Fruit fly (Drosophila melanogaster) whole organism, embryonic: ENCODE results near the gene wge.
A peak's percentile ranks its signal among the peaks of the same experiment; 100 is the strongest.

ENCODE experiments used
- Aef1 ChIP-seq: fragments of 200-800 bp; sonication (Bioruptor generic); IDR thresholded peaks from 3 replicates; pipeline ENCODE4 v1.3.6; 2022; ENCODE audit warnings: missing biosample characterization, missing genetic modification characterization
- CG13287 ChIP-seq: fragments of 200-800 bp; sonication (Bioruptor generic); IDR thresholded peaks from 2 replicates; pipeline ENCODE4 v1.3.6; 2022; ENCODE audit warnings: missing biosample characterization, missing genetic modification characterization; ENCODE audit not compliant: partially characterized antibody
- CG1647 ChIP-seq: fragments of 200-800 bp; sonication (Bioruptor generic); optimal IDR thresholded peaks from 3 replicates; lab custom pipeline; 2016; ENCODE audit warnings: missing biosample characterization, missing genetic modification characterization
- CG16813 ChIP-seq: fragments of 200-800 bp; sonication (Bioruptor generic); IDR thresholded peaks from 3 replicates; pipeline ENCODE4 v1.3.6; 2022; ENCODE audit warnings: missing biosample characterization, missing genetic modification characterization; ENCODE audit not compliant: partially characterized antibody
- CG17912 ChIP-seq: fragments of 200-800 bp; sonication (Bioruptor generic); optimal IDR thresholded peaks from 2 replicates; lab custom pipeline; 2018; ENCODE audit warnings: missing biosample characterization, mild to moderate bottlenecking, missing genetic modification characterization
- CG18011 ChIP-seq: fragments of 200-800 bp; sonication (Bioruptor generic); optimal IDR thresholded peaks from 2 replicates; lab custom pipeline; 2017; ENCODE audit warnings: missing biosample characterization, missing genetic modification characterization, mild to moderate bottlenecking, moderate library complexity, missing genotype
- CG18599 ChIP-seq: fragments of 200-800 bp; sonication (Bioruptor generic); optimal IDR thresholded peaks from 3 replicates; lab custom pipeline; 2017; ENCODE audit warnings: missing biosample characterization, missing genetic modification characterization, mild to moderate bottlenecking, moderate library complexity, missing genetic modification reagents
- CG3065 ChIP-seq: fragments of 200-800 bp; sonication (Bioruptor generic); optimal IDR thresholded peaks from 2 replicates; lab custom pipeline; 2016; ENCODE audit warnings: missing biosample characterization, missing genetic modification characterization
- CG31441 ChIP-seq: fragments of 200-800 bp; sonication (Bioruptor generic); IDR thresholded peaks from 2 replicates; pipeline ENCODE4 v1.3.6; 2022; ENCODE audit warnings: missing biosample characterization, missing genetic modification characterization
- CG32767 ChIP-seq: fragments of 200-800 bp; sonication (Bioruptor generic); IDR thresholded peaks from 2 replicates; pipeline ENCODE4 v1.3.6; 2022; ENCODE audit warnings: missing biosample characterization, missing genetic modification characterization
- CG34224 ChIP-seq: fragments of 200-800 bp; sonication (Bioruptor generic); IDR thresholded peaks from 3 replicates; pipeline ENCODE4 v1.3.6; 2022; ENCODE audit warnings: missing biosample characterization, missing genetic modification characterization; ENCODE audit not compliant: partially characterized antibody
- CG43689 ChIP-seq: fragments of 200-800 bp; sonication (Bioruptor generic); IDR thresholded peaks from 2 replicates; pipeline ENCODE4 v1.3.6; 2022; ENCODE audit warnings: missing biosample characterization, missing genetic modification characterization
- CG4424 ChIP-seq: fragments of 200-800 bp; sonication (Bioruptor generic); optimal IDR thresholded peaks from 3 replicates; lab custom pipeline; 2016; ENCODE audit warnings: missing biosample characterization, missing genetic modification characterization
- CG7372 ChIP-seq: fragments of 200-800 bp; sonication (Bioruptor generic); IDR thresholded peaks from 2 replicates; pipeline ENCODE4 v1.3.6; 2022; ENCODE audit warnings: missing biosample characterization, missing genetic modification characterization
- CG7556 ChIP-seq: fragments of 200-800 bp; sonication (Bioruptor generic); optimal IDR thresholded peaks from 2 replicates; lab custom pipeline; 2017; ENCODE audit warnings: missing biosample characterization, mild to moderate bottlenecking, missing genetic modification characterization
- CHES-1-like ChIP-seq: fragments of 200-800 bp; sonication (Bioruptor generic); optimal IDR thresholded peaks from 2 replicates; lab custom pipeline; 2016; ENCODE audit warnings: missing biosample characterization, missing genetic modification characterization
- D ChIP-seq, 2 experiments: fragments of 200-800 bp in 1 of 2; fragments of >200 bp in 1 of 2; sonication (Bioruptor generic) in 1 of 2; optimal IDR thresholded peaks; 2 replicates in 1 of 2; 3 replicates in 1 of 2; lab custom pipeline; 2017; ENCODE audit warnings: mild to moderate bottlenecking in 1 of 2, missing biosample characterization in 1 of 2, missing genetic modification characterization in 1 of 2, missing genetic modification reagents in 1 of 2
- Dek ChIP-seq: fragments of 200-800 bp; sonication (Bioruptor generic); optimal IDR thresholded peaks from 3 replicates; lab custom pipeline; 2019; ENCODE audit warnings: missing biosample characterization, mild to moderate bottlenecking, missing genetic modification characterization, moderate library complexity
- HLH54F ChIP-seq: fragments of 200-800 bp; sonication (Bioruptor generic); optimal IDR thresholded peaks from 3 replicates; lab custom pipeline; 2016; ENCODE audit warnings: missing biosample characterization, missing genetic modification characterization
- MESR4 ChIP-seq: fragments of 200-800 bp; sonication (Bioruptor generic); optimal IDR thresholded peaks from 2 replicates; lab custom pipeline; 2018; ENCODE audit warnings: missing biosample characterization, mild to moderate bottlenecking, missing genetic modification characterization, moderate library complexity
- Mes4 ChIP-seq: fragments of 200-800 bp; sonication (Bioruptor generic); optimal IDR thresholded peaks from 2 replicates; lab custom pipeline; 2016; ENCODE audit warnings: missing biosample characterization, missing genetic modification characterization
- Poxn ChIP-seq: fragments of 200-800 bp; sonication (Bioruptor generic); IDR thresholded peaks from 2 replicates; pipeline ENCODE4 v1.3.6; 2022; ENCODE audit warnings: missing biosample characterization, missing genetic modification characterization
- Taf1 ChIP-seq: fragments of 200-800 bp; sonication (Bioruptor generic); IDR thresholded peaks from 2 replicates; pipeline ENCODE4 v1.3.6; 2022; ENCODE audit warnings: missing biosample characterization, missing genetic modification characterization
- ac ChIP-seq: fragments of 200-800 bp; sonication (Bioruptor generic); optimal IDR thresholded peaks from 3 replicates; lab custom pipeline; 2017; ENCODE audit warnings: missing biosample characterization, mild to moderate bottlenecking, missing genetic modification characterization
- ap ChIP-seq: fragments of 200-800 bp; sonication (Bioruptor generic); IDR thresholded peaks from 2 replicates; pipeline ENCODE4 v1.3.6; 2022; ENCODE audit warnings: missing biosample characterization, missing genetic modification characterization
- bcd ChIP-seq: fragments of 200-800 bp; sonication (Bioruptor generic); optimal IDR thresholded peaks from 2 replicates; lab custom pipeline; 2017; ENCODE audit warnings: missing biosample characterization, mild to moderate bottlenecking, missing genetic modification characterization
- br ChIP-seq: fragments of >200 bp; optimal IDR thresholded peaks from 2 replicates; lab custom pipeline; 2017
- crp ChIP-seq, 2 experiments: fragments of 200-800 bp; sonication (Bioruptor generic); optimal IDR thresholded peaks; 2 replicates in 1 of 2; 3 replicates in 1 of 2; lab custom pipeline; 2017; ENCODE audit warnings: missing biosample characterization in 2 of 2, missing genetic modification characterization in 2 of 2, mild to moderate bottlenecking in 1 of 2, moderate library complexity in 1 of 2
- dmrt99B ChIP-seq: fragments of 200-800 bp; sonication (Bioruptor generic); optimal IDR thresholded peaks from 2 replicates; lab custom pipeline; 2018; ENCODE audit warnings: missing biosample characterization, mild to moderate bottlenecking, missing genetic modification characterization, moderate library complexity
- eve ChIP-seq, 2 experiments: fragments of >200 bp; optimal IDR thresholded peaks; 2 replicates each; lab custom pipeline; 2017; ENCODE audit warnings: missing biosample characterization in 2 of 2, missing genetic modification characterization in 2 of 2
- gem ChIP-seq: fragments of 200-800 bp; sonication (Bioruptor generic); optimal IDR thresholded peaks from 2 replicates; lab custom pipeline; 2019; ENCODE audit warnings: missing biosample characterization, mild to moderate bottlenecking, missing genetic modification characterization, moderate library complexity
- her ChIP-seq: fragments of 200-800 bp; sonication (Bioruptor generic); optimal IDR thresholded peaks from 2 replicates; lab custom pipeline; 2016; ENCODE audit warnings: missing biosample characterization, missing genetic modification characterization
- maf-S ChIP-seq: fragments of 200-800 bp; sonication (Bioruptor generic); optimal IDR thresholded peaks from 2 replicates; lab custom pipeline; 2016; ENCODE audit warnings: missing biosample characterization, missing genetic modification characterization
- mirr ChIP-seq: fragments of 200-800 bp; sonication (Bioruptor generic); optimal IDR thresholded peaks from 3 replicates; lab custom pipeline; 2018; ENCODE audit warnings: missing biosample characterization, mild to moderate bottlenecking, missing genetic modification characterization
- nom ChIP-seq: fragments of 200-800 bp; sonication (Bioruptor generic); optimal IDR thresholded peaks from 2 replicates; lab custom pipeline; 2017; ENCODE audit warnings: missing biosample characterization, missing genetic modification characterization, mild to moderate bottlenecking, moderate library complexity, missing genetic modification reagents
- p53 ChIP-seq: fragments of 200-800 bp; sonication (Bioruptor generic); optimal IDR thresholded peaks from 2 replicates; lab custom pipeline; 2016; ENCODE audit warnings: missing biosample characterization, missing genetic modification characterization
- pita ChIP-seq: fragments of 200-800 bp; sonication (Bioruptor generic); optimal IDR thresholded peaks from 2 replicates; lab custom pipeline; 2017; ENCODE audit warnings: missing biosample characterization, mild to moderate bottlenecking, missing genetic modification characterization
- psq ChIP-seq: fragments of 200-800 bp; sonication (Bioruptor generic); optimal IDR thresholded peaks from 2 replicates; lab custom pipeline; 2017; ENCODE audit warnings: missing biosample characterization, missing genetic modification characterization
- pum ChIP-seq: fragments of 200-800 bp; sonication (Bioruptor generic); optimal IDR thresholded peaks from 2 replicates; lab custom pipeline; 2016; ENCODE audit warnings: missing biosample characterization, missing genetic modification characterization
- pzg ChIP-seq: fragments of 200-800 bp; sonication (Bioruptor generic); optimal IDR thresholded peaks from 3 replicates; lab custom pipeline; 2018; ENCODE audit warnings: missing biosample characterization, mild to moderate bottlenecking, missing genetic modification characterization, moderate library complexity
- salm ChIP-seq: fragments of 200-800 bp; sonication (Bioruptor generic); optimal IDR thresholded peaks from 2 replicates; lab custom pipeline; 2018; ENCODE audit warnings: missing biosample characterization, mild to moderate bottlenecking, missing genetic modification characterization
- sc ChIP-seq, 3 experiments: fragments of >200 bp in 2 of 3; fragments of 200-800 bp in 1 of 3; sonication (Bioruptor generic) in 1 of 3; optimal IDR thresholded peaks; 2 replicates in 2 of 3; 3 replicates in 1 of 3; lab custom pipeline; 2017; ENCODE audit warnings: mild to moderate bottlenecking in 1 of 3, missing biosample characterization in 1 of 3, missing genetic modification characterization in 1 of 3, missing genetic modification reagents in 1 of 3
- sd ChIP-seq: fragments of 200-800 bp; sonication (Bioruptor generic); optimal IDR thresholded peaks from 3 replicates; lab custom pipeline; 2018; ENCODE audit warnings: missing biosample characterization, mild to moderate bottlenecking, missing genetic modification characterization, moderate library complexity
- slbo ChIP-seq: fragments of 200-800 bp; sonication (Bioruptor generic); IDR thresholded peaks from 2 replicates; pipeline ENCODE4 v1.3.6; 2022; ENCODE audit warnings: missing biosample characterization, missing genetic modification characterization
- tx ChIP-seq: fragments of 200-800 bp; sonication (Bioruptor generic); optimal IDR thresholded peaks from 2 replicates; lab custom pipeline; 2016; ENCODE audit warnings: missing biosample characterization, missing genetic modification characterization
- wdn ChIP-seq: fragments of 200-800 bp; sonication (Bioruptor generic); IDR thresholded peaks from 2 replicates; pipeline ENCODE4 v1.3.6; 2022; ENCODE audit warnings: missing biosample characterization, missing genetic modification characterization
- yki ChIP-seq: fragments of >200 bp; optimal IDR thresholded peaks from 3 replicates; lab custom pipeline; 2018
- zen2 ChIP-seq: fragments of 200-800 bp; sonication (Bioruptor generic); IDR thresholded peaks from 3 replicates; pipeline ENCODE4 v1.3.6; 2022; ENCODE audit warnings: missing biosample characterization, missing genetic modification characterization; ENCODE audit not compliant: partially characterized antibody

The wge gene

DNA sequence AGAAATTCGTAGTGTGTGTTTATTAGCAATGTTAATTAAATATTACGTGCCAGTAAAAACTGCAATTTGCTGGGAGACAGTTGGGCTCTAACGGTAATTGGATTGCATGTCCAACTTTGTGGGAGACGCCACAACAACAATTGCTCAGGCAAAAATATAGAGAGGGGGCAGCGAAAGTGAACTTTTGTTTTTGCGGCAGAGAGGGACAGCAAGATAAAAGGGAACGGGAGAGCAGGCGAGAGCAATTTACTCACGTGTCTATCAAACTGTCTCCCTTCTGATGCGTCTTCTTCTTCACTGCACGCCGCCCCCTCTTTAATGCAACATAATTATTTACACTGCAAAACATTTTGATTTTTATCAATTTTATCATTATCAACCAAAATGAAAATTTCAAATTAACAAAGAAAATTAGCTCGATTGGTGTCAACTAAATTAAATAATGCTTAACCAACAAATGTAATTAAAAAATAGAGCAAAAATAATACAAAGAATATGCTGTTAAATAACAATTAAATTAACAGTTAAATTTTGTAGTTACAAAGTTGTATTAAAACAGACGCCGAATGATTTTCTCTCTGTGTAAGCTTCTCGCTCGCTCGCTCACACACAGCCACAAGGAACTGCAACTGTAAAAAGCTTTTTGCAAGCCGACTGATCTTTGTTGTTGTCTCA lies 53.5 kb downstream of the wge start (continued):
- TF ChIP-seq mirr (GFP tag; lab: Kevin White, UChicago), result no peak
- TF ChIP-seq CG7556 (GFP tag; lab: Kevin White, UChicago), result peak; percentile 75
- TF ChIP-seq br (lab: Kevin White, UChicago), result no peak
- peak; percentile 84 for TF ChIP-seq nom (GFP tag; lab: Kevin White, UChicago)
- peak; percentile 58; the same call in 2 of the 3 replicates for TF ChIP-seq Aef1 (GFP tag; lab: Robert Waterston, UW)
- TF ChIP-seq CG1647, result peak; percentile 61
- no peak for TF ChIP-seq Poxn (GFP tag; lab: Robert Waterston, UW)
- TF ChIP-seq Mes4 (GFP tag; lab: Kevin White, UChicago), result peak; percentile 75
- TF ChIP-seq ac, result no peak
- TF ChIP-seq CG16813 (GFP tag; lab: Robert Waterston, UW), result no peak
- peak; percentile 39 for TF ChIP-seq Dek (tag; lab: Kevin White, UChicago)
- TF ChIP-seq CG13287 (GFP tag; lab: Robert Waterston, UW), result no peak
- TF ChIP-seq tx (GFP tag; lab: Kevin White, UChicago), result peak; percentile 42
- no peak for TF ChIP-seq pita (GFP tag; lab: Kevin White, UChicago)
- TF ChIP-seq CG3065, result peak; percentile 53
- peak; percentile 80 for TF ChIP-seq CG32767 (GFP tag; lab: Robert Waterston, UW)
- TF ChIP-seq sd, result no peak
- TF ChIP-seq pzg, result no peak
- peak; percentile 96 for TF ChIP-seq dmrt99B
- TF ChIP-seq CG34224, result no peak
- peak; percentile 92 for TF ChIP-seq CG4424 (GFP tag; lab: Kevin White, UChicago)
- no peak for TF ChIP-seq CG17912 (GFP tag; lab: Kevin White, UChicago)
- TF ChIP-seq maf-S, result peak; percentile 13
- peak in 1 of 2 experiments; percentile 92 for TF ChIP-seq eve (GFP tag; optimal IDR thresholded peaks at IDR 0.05; lab: Kevin White, UChicago)
- no peak for TF ChIP-seq D (optimal IDR thresholded peaks at IDR 0.05; lab: Kevin White, UChicago)
- peak; percentile 87 for TF ChIP-seq D (GFP tag; optimal IDR thresholded peaks at IDR 0.05; lab: Kevin White, UChicago)
- TF ChIP-seq p53, result no peak
- TF ChIP-seq MESR4 (GFP tag; lab: Kevin White, UChicago), result no peak
- peak; percentile 58 for TF ChIP-seq salm (tag; lab: Kevin White, UChicago)
- TF ChIP-seq CG18011, result no peak
- TF ChIP-seq yki, result no peak
- 0 out of 2 replicates have a peak, but pooled peaks have one; percentile 32 for TF ChIP-seq Taf1 (GFP tag; lab: Robert Waterston, UW)
- peak; percentile 91 for TF ChIP-seq CG31441 (GFP tag; lab: Robert Waterston, UW)
- peak; percentile 33; the same call in 1 of the 2 replicates for TF ChIP-seq CG7372 (GFP tag; lab: Robert Waterston, UW)
- TF ChIP-seq wdn (GFP tag; lab: Robert Waterston, UW), result peak; percentile 43; the same call in 1 of the 2 replicates
- peak; percentile 93 for TF ChIP-seq gem (tag; lab: Kevin White, UChicago)
- TF ChIP-seq her (GFP tag; lab: Kevin White, UChicago), result no peak
- peak; percentile 65 for TF ChIP-seq CG43689
- TF ChIP-seq HLH54F (GFP tag; lab: Kevin White, UChicago), result peak; percentile 38
- no peak for TF ChIP-seq psq (GFP tag; lab: Kevin White, UChicago)
- peak in 1 of 2 experiments; percentile 39 for TF ChIP-seq crp (GFP tag; optimal IDR thresholded peaks at IDR 0.05; lab: Kevin White, UChicago)
- TF ChIP-seq ap (GFP tag; lab: Robert Waterston, UW), result peak; percentile 61; the same call in 1 of the 2 replicates
- TF ChIP-seq sc (optimal IDR thresholded peaks at IDR 0.05; lab: Kevin White, UChicago), result no peak
- peak; percentile 69 for TF ChIP-seq sc (GFP tag; optimal IDR thresholded peaks at IDR 0.05; lab: Kevin White, UChicago)
- TF ChIP-seq pum, result peak; percentile 39
- peak; percentile 60 for TF ChIP-seq slbo
- no peak for TF ChIP-seq zen2 (GFP tag; lab: Robert Waterston, UW)
- TF ChIP-seq bcd (GFP tag; lab: Kevin White, UChicago), result peak; percentile 87
- peak; percentile 23 for TF ChIP-seq CHES-1-like (GFP tag; lab: Kevin White, UChicago)
- peak; percentile 70 for TF ChIP-seq CG18599 (GFP tag; lab: Kevin White, UChicago)
